Worm (Caenorhabditis elegans): ENCODE data around the gene srt-41.

DNA sequence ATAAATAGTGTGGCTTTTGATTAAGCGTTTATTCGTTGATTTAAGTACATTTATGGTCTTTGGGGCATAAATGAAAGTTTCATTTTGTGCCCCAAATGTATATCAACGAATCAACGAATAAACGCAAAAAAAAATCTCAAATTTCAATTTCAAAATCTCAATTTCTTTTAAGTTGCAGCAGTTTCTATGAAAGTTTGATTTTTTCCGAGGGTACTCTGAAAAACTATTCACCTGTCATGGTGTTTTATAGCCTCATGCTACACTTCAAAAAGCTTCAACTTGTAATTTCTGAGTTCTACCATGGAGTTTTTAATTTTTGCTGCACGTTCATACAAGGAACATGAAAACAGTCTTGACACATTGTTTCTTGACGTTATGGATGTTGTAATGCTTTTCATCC, 50.4 kb downstream of the srt-41 start, which contains the start of gene ZK697.1:
- no peak for TF ChIP-seq pha-4 (tag; optimal IDR thresholded peaks at IDR 0.05)
- no peak for TF ChIP-seq ceh-30 (tag; optimal IDR thresholded peaks at IDR 0.05)
- TF ChIP-seq pqm-1 (tag; optimal IDR thresholded peaks at IDR 0.05) = no peak
- TF ChIP-seq dmd-4 (tag; optimal IDR thresholded peaks at IDR 0.05; ENCODE audit: borderline replicate concordance) = no peak
- TF ChIP-seq ama-1 (optimal IDR thresholded peaks at IDR 0.05) = no peak
- no peak for TF ChIP-seq C08G9.2 (tag; optimal IDR thresholded peaks at IDR 0.05)
- no peak for TF ChIP-seq ceh-9 (tag; optimal IDR thresholded peaks at IDR 0.05)
- TF ChIP-seq nfya-1 (tag; optimal IDR thresholded peaks at IDR 0.05) = no peak
- no peak for TF ChIP-seq ceh-2 (tag; optimal IDR thresholded peaks at IDR 0.05)
- TF ChIP-seq nhr-11 (tag; optimal IDR thresholded peaks at IDR 0.05) = no peak
- no peak for TF ChIP-seq zip-5 (tag; optimal IDR thresholded peaks at IDR 0.05)
- TF ChIP-seq Y22D7AL.16 (tag; optimal IDR thresholded peaks at IDR 0.05) = no peak
- no peak for TF ChIP-seq hlh-30 (tag; optimal IDR thresholded peaks at IDR 0.05; ENCODE audit: insufficient read depth)

Data from whole organism, late embryonic.